Fruit fly (Drosophila melanogaster) whole organism, adult: ENCODE results near the gene CG33177.
A peak's percentile ranks its signal among the peaks of the same experiment; 100 is the strongest.

ENCODE experiments used
- CG11617 ChIP-seq: fragments of 200-800 bp; sonication (Bioruptor generic); optimal IDR thresholded peaks from 2 replicates; lab custom pipeline; 2017; ENCODE audit warnings: mild to moderate bottlenecking, missing biosample characterization, missing genetic modification reagents, missing genetic modification characterization
- CG12768 ChIP-seq: fragments of 200-800 bp; sonication (Bioruptor generic); optimal IDR thresholded peaks from 2 replicates; lab custom pipeline; 2017; ENCODE audit warnings: missing biosample characterization, missing genetic modification characterization, mild to moderate bottlenecking, moderate library complexity, missing genetic modification reagents
- CG14711 ChIP-seq: fragments of 200-800 bp; sonication (Bioruptor generic); optimal IDR thresholded peaks from 2 replicates; lab custom pipeline; 2018; ENCODE audit warnings: missing biosample characterization, mild to moderate bottlenecking, missing genetic modification characterization, moderate library complexity
- CG1620 ChIP-seq: fragments of 200-800 bp; sonication (Bioruptor generic); optimal IDR thresholded peaks from 2 replicates; lab custom pipeline; 2016; ENCODE audit warnings: missing biosample characterization, missing genetic modification characterization
- CG33017 ChIP-seq: fragments of 200-800 bp; sonication (Bioruptor generic); optimal IDR thresholded peaks from 2 replicates; lab custom pipeline; 2018; ENCODE audit warnings: missing biosample characterization, mild to moderate bottlenecking, missing genetic modification characterization, moderate library complexity
- CG5204 ChIP-seq: fragments of 200-800 bp; sonication (Bioruptor generic); optimal IDR thresholded peaks from 2 replicates; lab custom pipeline; 2016; ENCODE audit warnings: missing biosample characterization, missing genetic modification characterization
- CG7045 ChIP-seq: fragments of 200-800 bp; sonication (Bioruptor generic); optimal IDR thresholded peaks from 2 replicates; lab custom pipeline; 2017; ENCODE audit warnings: missing biosample characterization, mild to moderate bottlenecking, missing genetic modification characterization
- CG7101 ChIP-seq: fragments of 200-800 bp; sonication (Bioruptor generic); optimal IDR thresholded peaks from 2 replicates; lab custom pipeline; 2018; ENCODE audit warnings: missing biosample characterization, mild to moderate bottlenecking, missing genetic modification characterization, moderate library complexity
- Clk ChIP-seq: fragments of 200-800 bp; sonication (Bioruptor generic); optimal IDR thresholded peaks from 2 replicates; lab custom pipeline; 2017; ENCODE audit warnings: missing biosample characterization, missing genetic modification characterization
- Crg-1 ChIP-seq: fragments of 200-800 bp; sonication (Bioruptor generic); optimal IDR thresholded peaks from 2 replicates; lab custom pipeline; 2016; ENCODE audit warnings: missing biosample characterization, missing genetic modification characterization
- Hr96 ChIP-seq: fragments of 200-800 bp; sonication (Bioruptor generic); optimal IDR thresholded peaks from 2 replicates; lab custom pipeline; 2016; ENCODE audit warnings: missing biosample characterization, missing genetic modification characterization
- Mnt ChIP-seq: fragments of 200-800 bp; sonication (Bioruptor generic); optimal IDR thresholded peaks from 2 replicates; lab custom pipeline; 2016; ENCODE audit warnings: missing biosample characterization, mild to moderate bottlenecking, missing genetic modification characterization
- bab1 ChIP-seq: fragments of 200-800 bp; sonication (Bioruptor generic); optimal IDR thresholded peaks from 3 replicates; lab custom pipeline; 2019; ENCODE audit warnings: missing biosample characterization, mild to moderate bottlenecking, missing genetic modification characterization, moderate library complexity
- cic ChIP-seq: fragments of 200-800 bp; sonication (Bioruptor generic); optimal IDR thresholded peaks from 2 replicates; lab custom pipeline; 2017; ENCODE audit warnings: missing biosample characterization, mild to moderate bottlenecking, missing genetic modification characterization, moderate library complexity
- cnc ChIP-seq, 2 experiments: fragments of >200 bp; optimal IDR thresholded peaks; 2 replicates each; lab custom pipeline; 2017
- kay ChIP-seq: fragments of 200-800 bp; sonication (Bioruptor generic); peaks from one replicate; lab custom pipeline; 2016; ENCODE audit warnings: missing biosample characterization, missing genetic modification characterization, borderline replicate concordance
- ovo ChIP-seq: fragments of 200-800 bp; sonication (Bioruptor generic); optimal IDR thresholded peaks from 2 replicates; lab custom pipeline; 2016; ENCODE audit warnings: missing biosample characterization, missing genetic modification characterization
- pad ChIP-seq: fragments of 200-800 bp; sonication (Bioruptor generic); optimal IDR thresholded peaks from 3 replicates; lab custom pipeline; 2017; ENCODE audit warnings: missing biosample characterization, missing genetic modification characterization, mild to moderate bottlenecking, moderate library complexity, missing genetic modification reagents
- tj ChIP-seq: fragments of 200-800 bp; sonication (Bioruptor generic); optimal IDR thresholded peaks from 3 replicates; lab custom pipeline; 2017; ENCODE audit warnings: missing biosample characterization, mild to moderate bottlenecking, missing genetic modification characterization, moderate library complexity
- toe ChIP-seq: fragments of 200-800 bp; sonication (Bioruptor generic); optimal IDR thresholded peaks from 2 replicates; lab custom pipeline; 2016; ENCODE audit warnings: missing biosample characterization, missing genetic modification characterization

CG33177 gene

DNA sequence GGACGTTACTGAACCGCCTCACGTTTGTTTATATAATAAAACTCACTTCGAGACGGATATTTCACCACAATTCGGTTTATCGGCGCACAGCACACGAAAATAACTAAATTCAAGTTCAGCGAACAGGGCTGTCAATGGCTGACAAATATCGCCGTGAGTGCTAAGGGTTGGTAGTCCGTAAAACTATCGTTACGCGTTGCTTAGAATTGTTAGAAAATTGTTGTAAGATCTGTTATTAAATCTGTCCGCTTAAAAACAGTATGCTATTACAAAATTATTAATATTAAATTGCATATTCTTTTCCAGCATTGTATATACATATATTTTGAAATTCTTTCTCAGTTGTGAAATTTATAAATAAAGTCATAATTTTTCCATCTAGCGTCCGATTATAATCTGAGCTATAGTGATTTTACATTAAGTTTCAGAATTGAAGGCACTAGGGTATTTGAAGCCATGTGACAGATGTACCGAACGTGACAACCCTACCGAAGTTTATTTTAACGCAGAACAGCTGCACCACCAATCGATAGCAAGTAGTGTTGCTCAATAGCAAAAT is 3.5 kb downstream of the CG33177 start, which contains the start of gene Cox17:
Cox17 (minus strand) TSS at position 120 of the 559 bp plus-strand sequence.
- TF ChIP-seq CG7045 (GFP tag; lab: Kevin White, UChicago) (peak; percentile 50), Clk (GFP tag; lab: Kevin White, UChicago) (peak; percentile 43), cic (GFP tag; lab: Kevin White, UChicago) (no peak), toe (GFP tag; lab: Kevin White, UChicago) (peak; percentile 75), tj (GFP tag; lab: Kevin White, UChicago) (peak; percentile 68), CG33017 (peak; percentile 27), CG11617 (GFP tag; lab: Kevin White, UChicago) (peak; percentile 92), cnc (optimal IDR thresholded peaks at IDR 0.05; lab: Kevin White, UChicago) (no peak), CG5204 (GFP tag; lab: Kevin White, UChicago) (peak; percentile 79), Crg-1 (peak; percentile 81), CG12768 (GFP tag; lab: Kevin White, UChicago) (peak; percentile 67), Mnt (GFP tag; lab: Kevin White, UChicago) (peak; percentile 94), CG1620 (GFP tag; lab: Kevin White, UChicago) (peak; percentile 80), kay (GFP tag; lab: Kevin White, UChicago) (peak; percentile 93), CG14711 (tag; lab: Kevin White, UChicago) (peak; percentile 97), ovo (GFP tag; lab: Kevin White, UChicago) (peak; percentile 85), pad (GFP tag; lab: Kevin White, UChicago) (peak; percentile 80), Hr96 (GFP tag; lab: Kevin White, UChicago) (peak; percentile 84), CG7101 (peak; percentile 84), bab1 (GFP tag; lab: Kevin White, UChicago) (peak; percentile 85)

DNA sequence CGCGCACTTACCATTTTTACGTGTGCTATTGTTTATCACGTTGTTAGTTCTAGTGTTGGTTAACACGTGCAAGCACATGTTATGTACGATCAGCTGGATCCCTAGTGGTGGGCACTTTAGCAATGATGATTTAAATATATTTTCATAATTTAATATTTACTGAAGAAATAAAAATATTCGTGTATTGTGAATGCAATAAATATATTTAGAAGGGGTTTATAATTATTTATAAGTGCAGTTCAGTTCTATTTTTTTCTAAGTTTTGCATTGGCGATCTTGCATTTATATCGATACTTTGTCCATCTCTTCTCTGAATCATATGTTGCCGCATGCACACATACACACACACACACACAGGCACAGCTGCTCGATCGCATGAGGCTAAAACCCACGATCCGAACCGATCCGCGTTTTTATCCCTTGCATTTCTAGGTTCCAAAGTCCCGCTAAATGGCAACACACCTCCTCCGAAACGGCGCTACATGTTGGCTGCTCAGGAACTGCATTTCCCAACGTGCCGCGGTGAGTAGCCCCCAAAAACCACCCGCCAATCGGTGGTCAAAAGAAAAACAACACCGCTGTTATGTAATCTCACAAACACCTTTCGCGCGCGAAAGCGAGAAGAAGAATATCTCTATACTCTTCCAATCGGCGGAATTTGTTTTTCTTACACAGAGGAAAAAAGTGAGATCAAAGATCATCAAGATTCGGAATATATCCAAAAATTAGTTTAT is 4.8 kb downstream of the CG33177 start, which contains the start of the genes CG15027 and Dbct:
CG15027 (minus strand) TSS at position 51 of the 734 bp plus-strand sequence.
Dbct (plus strand) TSS at position 349 of the 734 bp plus-strand sequence.
- TF ChIP-seq Crg-1, result peak; percentile 78
- TF ChIP-seq CG11617 (GFP tag; lab: Kevin White, UChicago), result peak; percentile 91
- peak; percentile 90 for TF ChIP-seq CG7101
- peak; percentile 17 for TF ChIP-seq Clk (GFP tag; lab: Kevin White, UChicago)
- peak; percentile 99 for TF ChIP-seq Mnt (GFP tag; lab: Kevin White, UChicago)
- TF ChIP-seq CG12768 (GFP tag; lab: Kevin White, UChicago), result peak; percentile 52
- TF ChIP-seq pad (GFP tag; lab: Kevin White, UChicago), result peak; percentile 76
- TF ChIP-seq kay (GFP tag; lab: Kevin White, UChicago), result peak; percentile 95
- peak; percentile 69 for TF ChIP-seq CG33017
- peak; percentile 61 for TF ChIP-seq toe (GFP tag; lab: Kevin White, UChicago)
- TF ChIP-seq Hr96 (GFP tag; lab: Kevin White, UChicago), result peak; percentile 78
- TF ChIP-seq cic (GFP tag; lab: Kevin White, UChicago), result peak; percentile 14
- no peak for TF ChIP-seq cnc (optimal IDR thresholded peaks at IDR 0.05; lab: Kevin White, UChicago)
- peak; percentile 29 for TF ChIP-seq CG5204 (GFP tag; lab: Kevin White, UChicago)
- peak; percentile 83 for TF ChIP-seq CG1620 (GFP tag; lab: Kevin White, UChicago)
- TF ChIP-seq CG7045 (GFP tag; lab: Kevin White, UChicago), result peak; percentile 51
- TF ChIP-seq bab1 (GFP tag; lab: Kevin White, UChicago), result peak; percentile 94
- peak; percentile 80 for TF ChIP-seq ovo (GFP tag; lab: Kevin White, UChicago)
- peak; percentile 91 for TF ChIP-seq CG14711 (tag; lab: Kevin White, UChicago)
- TF ChIP-seq tj (GFP tag; lab: Kevin White, UChicago), result peak; percentile 74

DNA sequence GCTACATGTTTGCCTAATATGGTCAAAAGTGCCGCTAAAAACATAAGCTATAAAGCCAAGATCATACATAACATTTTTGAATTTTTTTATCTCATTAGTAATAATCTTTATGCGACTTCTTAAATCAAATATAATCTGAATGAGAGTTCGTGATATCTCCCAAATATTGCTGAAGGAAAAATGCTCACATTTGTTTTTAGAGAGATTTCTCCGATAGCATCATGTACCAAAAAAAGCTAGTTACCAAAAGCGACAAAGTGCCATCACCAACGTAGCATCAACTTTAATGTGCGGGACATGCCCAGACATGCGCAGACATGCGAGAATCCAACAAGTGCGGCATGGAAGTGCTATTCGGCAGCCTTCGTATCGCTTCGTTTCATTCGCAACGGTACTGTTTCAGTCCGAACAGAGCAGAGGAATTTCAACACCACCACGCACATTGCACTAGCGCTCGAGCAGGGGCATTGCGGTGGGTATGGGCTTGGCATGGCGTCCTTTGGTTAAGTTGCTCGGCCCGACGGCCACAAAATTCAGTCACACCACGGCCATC is 8.1 kb downstream of the CG33177 start, which contains the start of gene Rab3-GEF:
Rab3-GEF (plus strand) TSS at position 537 of the 553 bp plus-strand sequence.
- TF ChIP-seq Crg-1, result no peak

DNA sequence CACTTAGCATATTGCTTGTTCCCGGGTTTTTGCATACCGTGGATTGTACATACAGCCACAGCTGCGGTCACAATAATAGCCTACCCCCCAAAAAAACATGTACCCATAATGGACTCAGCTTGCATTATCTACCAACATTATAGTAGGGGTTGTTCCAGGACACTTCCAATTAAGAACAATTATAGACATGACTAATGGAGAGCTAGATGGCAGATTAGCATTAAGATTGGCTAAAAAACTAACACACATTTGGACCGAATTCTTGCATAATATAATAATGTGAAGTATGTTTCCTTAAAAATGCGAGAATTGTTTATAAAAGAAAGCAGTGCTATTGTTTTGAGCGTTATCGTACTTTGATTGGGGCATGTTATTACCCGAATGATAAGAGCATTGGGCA is 9.2 kb downstream of the CG33177 start:
- TF ChIP-seq CG33017, result no peak
- TF ChIP-seq cnc (optimal IDR thresholded peaks at IDR 0.05; lab: Kevin White, UChicago), result no peak
- TF ChIP-seq toe (GFP tag; lab: Kevin White, UChicago), result no peak
- TF ChIP-seq CG12768 (GFP tag; lab: Kevin White, UChicago), result no peak
- no peak for TF ChIP-seq Clk (GFP tag; lab: Kevin White, UChicago)
- no peak for TF ChIP-seq bab1 (GFP tag; lab: Kevin White, UChicago)
- TF ChIP-seq CG1620 (GFP tag; lab: Kevin White, UChicago), result no peak
- no peak for TF ChIP-seq pad (GFP tag; lab: Kevin White, UChicago)

DNA sequence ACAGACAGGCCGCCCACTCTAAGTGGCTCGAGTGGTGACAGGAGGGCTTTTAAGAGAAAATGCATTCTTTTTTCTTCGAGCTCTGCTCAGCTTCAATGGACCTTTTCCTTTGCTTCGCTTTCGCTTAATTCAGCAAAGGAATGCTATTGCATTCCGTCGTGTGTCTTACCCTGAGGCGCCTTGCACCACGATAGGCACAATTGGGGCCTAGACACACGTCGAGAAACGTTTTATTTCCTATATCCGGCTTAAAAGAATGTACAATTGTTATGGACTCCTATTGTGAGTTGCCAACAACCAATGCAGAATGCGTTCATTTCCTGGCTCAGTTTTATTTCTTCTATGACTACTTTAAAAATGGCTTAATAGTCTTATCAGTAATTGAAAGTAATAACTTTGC is 10.0 kb downstream of the CG33177 start:
- no peak for TF ChIP-seq cic (GFP tag; lab: Kevin White, UChicago)
- TF ChIP-seq kay (GFP tag; lab: Kevin White, UChicago), result no peak
- no peak for TF ChIP-seq Hr96 (GFP tag; lab: Kevin White, UChicago)
- TF ChIP-seq tj (GFP tag; lab: Kevin White, UChicago), result no peak
- TF ChIP-seq CG12768 (GFP tag; lab: Kevin White, UChicago), result no peak
- TF ChIP-seq CG11617 (GFP tag; lab: Kevin White, UChicago), result no peak
- TF ChIP-seq Clk (GFP tag; lab: Kevin White, UChicago), result no peak
- no peak for TF ChIP-seq CG5204 (GFP tag; lab: Kevin White, UChicago)
- TF ChIP-seq CG14711 (tag; lab: Kevin White, UChicago), result no peak
- no peak for TF ChIP-seq CG7045 (GFP tag; lab: Kevin White, UChicago)
- TF ChIP-seq toe (GFP tag; lab: Kevin White, UChicago), result no peak
- no peak for TF ChIP-seq cnc (optimal IDR thresholded peaks at IDR 0.05; lab: Kevin White, UChicago)
